Worm (Caenorhabditis elegans) whole organism, late embryonic: ENCODE results near the gene rack-1.

ENCODE experiments used
- F13H6.1 ChIP-seq: sonication (generic microtip); optimal IDR thresholded peaks from 2 replicates; lab custom pipeline; 2016; ENCODE audit warnings: missing genetic modification characterization, missing compliant biosample characterization
- K02D7.2 ChIP-seq: sonication (generic microtip); optimal IDR thresholded peaks from 2 replicates; lab custom pipeline; 2017; ENCODE audit warnings: mild to moderate bottlenecking, missing genetic modification characterization, missing compliant biosample characterization
- K09A11.1 ChIP-seq: sonication (generic microtip); optimal IDR thresholded peaks from 2 replicates; lab custom pipeline; 2017; ENCODE audit warnings: antibody characterized with exemption, mild to moderate bottlenecking, missing genetic modification characterization, missing compliant biosample characterization; ENCODE audit not compliant: insufficient read depth
- ceh-18 ChIP-seq: sonication (generic microtip); optimal IDR thresholded peaks from 2 replicates; lab custom pipeline; 2016; ENCODE audit warnings: missing genetic modification characterization, missing compliant biosample characterization
- ceh-24 ChIP-seq: sonication (generic microtip); optimal IDR thresholded peaks from 2 replicates; lab custom pipeline; 2016; ENCODE audit warnings: mild to moderate bottlenecking, missing genetic modification characterization, missing compliant biosample characterization
- ceh-30 ChIP-seq: fragments of 150-350 bp; optimal IDR thresholded peaks from 2 replicates; lab custom pipeline; 2014; ENCODE audit warnings: missing biosample characterization, missing genetic modification characterization
- ceh-34 ChIP-seq: sonication (generic microtip); optimal IDR thresholded peaks from 2 replicates; lab custom pipeline; 2016; ENCODE audit warnings: mild to moderate bottlenecking, missing genetic modification characterization, missing compliant biosample characterization
- ets-4 ChIP-seq: sonication (generic microtip); optimal IDR thresholded peaks from 2 replicates; lab custom pipeline; 2016; ENCODE audit warnings: missing genetic modification characterization, missing compliant biosample characterization
- hlh-6 ChIP-seq: sonication (generic microtip); optimal IDR thresholded peaks from 2 replicates; lab custom pipeline; 2016; ENCODE audit warnings: missing genotype, missing genetic modification characterization, missing compliant biosample characterization
- hlh-8 ChIP-seq: sonication (generic microtip); optimal IDR thresholded peaks from 2 replicates; lab custom pipeline; 2016; ENCODE audit warnings: missing genotype, missing genetic modification characterization, missing compliant biosample characterization
- pha-2 ChIP-seq: sonication (generic microtip); optimal IDR thresholded peaks from 2 replicates; lab custom pipeline; 2017; ENCODE audit warnings: mild to moderate bottlenecking, missing genetic modification characterization, missing compliant biosample characterization
- tbx-7 ChIP-seq: sonication (generic microtip); optimal IDR thresholded peaks from 2 replicates; lab custom pipeline; 2016; ENCODE audit warnings: missing genotype, missing genetic modification characterization, missing compliant biosample characterization
- unc-86 ChIP-seq: sonication (generic microtip); optimal IDR thresholded peaks from 2 replicates; lab custom pipeline; 2016; ENCODE audit warnings: missing genetic modification characterization, missing compliant biosample characterization

The rack-1 gene

ce11 chrIV:10227534-10227933 is 51.1 kb downstream of the rack-1 start, which contains the start of gene F01G10.6:
Gene F01G10.6, minus strand, starts transcription at chrIV:10227634.
- TF ChIP-seq unc-86 (tag; lab: Kevin White, UChicago) (no peak), K02D7.2 (tag; lab: Kevin White, UChicago) (no peak), ceh-30 (tag; lab: Kevin White, UChicago) (no peak), F13H6.1 (tag; lab: Kevin White, UChicago) (no peak), hlh-8 (tag; lab: Kevin White, UChicago) (no peak), hlh-6 (no peak), pha-2 (tag; lab: Kevin White, UChicago) (no peak), tbx-7 (tag; lab: Kevin White, UChicago) (no peak), ceh-24 (tag; lab: Kevin White, UChicago) (no peak), ceh-18 (no peak), ets-4 (tag; lab: Kevin White, UChicago) (no peak), K09A11.1 (no peak), ceh-34 (tag; lab: Kevin White, UChicago) (no peak)
